Worm (Caenorhabditis elegans): ENCODE measurements around the gene kvs-2.

DNA sequence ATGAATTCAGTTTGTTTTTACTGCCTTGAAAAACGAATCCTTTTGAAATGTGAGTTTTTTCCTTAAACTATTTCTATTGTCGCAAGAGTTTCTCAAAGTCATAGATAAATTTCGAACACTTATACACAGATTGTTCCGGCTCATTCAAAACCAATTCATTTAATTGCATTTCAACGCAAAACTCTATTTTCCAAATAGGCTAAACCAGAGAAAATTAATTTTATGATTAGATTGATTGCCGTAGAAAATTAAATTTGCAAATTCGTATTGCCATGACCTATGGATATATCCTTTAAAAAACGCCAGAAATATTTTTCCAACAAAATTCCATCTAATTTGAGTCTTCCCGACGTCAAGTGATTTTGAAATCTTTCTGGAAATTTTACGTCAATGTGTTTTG is 40.2 kb downstream of the kvs-2 start:
- TF ChIP-seq tbx-11 (GFP tag; IDR thresholded peaks at IDR 0.05) (no peak), flt-1 (GFP tag; IDR thresholded peaks at IDR 0.05) (no peak), sea-1 (GFP tag; conservative IDR thresholded peaks at IDR 0.05) (no peak), F13C5.2 (tag; optimal IDR thresholded peaks at IDR 0.05) (no peak), ceh-36 (tag; optimal IDR thresholded peaks at IDR 0.05) (no peak), B0310.2 (tag; optimal IDR thresholded peaks at IDR 0.05) (no peak), ama-1 (optimal IDR thresholded peaks at IDR 0.05) (no peak), ceh-13 (GFP tag; optimal IDR thresholded peaks at IDR 0.05) (no peak), pes-1 (GFP tag; IDR thresholded peaks at IDR 0.05) (no peak), scrt-1 (GFP tag; IDR thresholded peaks at IDR 0.05) (no peak), ets-7 (tag; optimal IDR thresholded peaks at IDR 0.05) (no peak), tbx-37 (GFP tag; conservative IDR thresholded peaks at IDR 0.05) (no peak), hnd-1 (tag; optimal IDR thresholded peaks at IDR 0.05) (no peak), tra-4 (tag; optimal IDR thresholded peaks at IDR 0.05) (no peak)

Data from whole organism, early embryonic.